Fruit fly (Drosophila melanogaster): Measurements from ENCODE around the gene daw.

daw gene

dm6 chr2L:2830341-2830800, 25.3 kb downstream of the daw start (continued):
- TF ChIP-seq scrt (GFP tag; optimal IDR thresholded peaks at IDR 0.05) (peak; percentile 78), CG32772 (GFP tag; IDR thresholded peaks at IDR 0.05) (peak; percentile 75), ssp (GFP tag; IDR thresholded peaks at IDR 0.05) (peak; percentile 65), CG11695 (GFP tag; IDR thresholded peaks at IDR 0.05) (peak; percentile 88), Oaz (GFP tag; IDR thresholded peaks at IDR 0.05) (no peak), CG10979 (tag; optimal IDR thresholded peaks at IDR 0.05) (peak; percentile 96), bigmax (GFP tag; optimal IDR thresholded peaks at IDR 0.05) (no peak), CG4424 (GFP tag; optimal IDR thresholded peaks at IDR 0.05) (peak; percentile 91), lola (GFP tag; optimal IDR thresholded peaks at IDR 0.05) (peak in 1 of 3 experiments; percentile 97), CG11085 (GFP tag; IDR thresholded peaks at IDR 0.05) (peak; percentile 41; the same call in 1 of the 2 replicates), corto (GFP tag; optimal IDR thresholded peaks at IDR 0.05) (peak; percentile 68), CG12236 (GFP tag; optimal IDR thresholded peaks at IDR 0.05) (peak; percentile 20), CG1647 (GFP tag; optimal IDR thresholded peaks at IDR 0.05) (peak; percentile 46), chm (GFP tag; IDR thresholded peaks at IDR 0.05) (peak; percentile 46; the same call in 1 of the 2 replicates), Dfd (GFP tag; optimal IDR thresholded peaks at IDR 0.05) (no peak), al (GFP tag; IDR thresholded peaks at IDR 0.05) (peak; percentile 73), Dll (GFP tag; IDR thresholded peaks at IDR 0.05; ENCODE audit: partially characterized antibody) (no peak), cg (GFP tag; optimal IDR thresholded peaks at IDR 0.05) (no peak), CG6813 (GFP tag; optimal IDR thresholded peaks at IDR 0.05) (peak; percentile 86), cad (GFP tag; optimal IDR thresholded peaks at IDR 0.05) (no peak), Dp (GFP tag; optimal IDR thresholded peaks at IDR 0.05) (no peak), hkb (optimal IDR thresholded peaks at IDR 0.05) (no peak), hkb (GFP tag; IDR thresholded peaks at IDR 0.05) (peak; percentile 86), gsb (GFP tag; IDR thresholded peaks at IDR 0.05) (peak; percentile 35; the same call in 1 of the 2 replicates), CG3163 (GFP tag; optimal IDR thresholded peaks at IDR 0.05) (no peak), CG12769 (tag; optimal IDR thresholded peaks at IDR 0.05) (peak; percentile 70), CG5180 (GFP tag; optimal IDR thresholded peaks at IDR 0.05) (peak; percentile 77), slou (GFP tag; optimal IDR thresholded peaks at IDR 0.05) (peak; percentile 77), CG3281 (GFP tag; optimal IDR thresholded peaks at IDR 0.05) (peak; percentile 90), CG12391 (tag; optimal IDR thresholded peaks at IDR 0.05) (peak; percentile 92), CG13894 (tag; optimal IDR thresholded peaks at IDR 0.05) (peak; percentile 8), Vsx1 (GFP tag; optimal IDR thresholded peaks at IDR 0.05) (peak; percentile 77), sqz (GFP tag; optimal IDR thresholded peaks at IDR 0.05) (peak; percentile 74), Side (GFP tag; optimal IDR thresholded peaks at IDR 0.05) (peak; percentile 47), CG3995 (GFP tag; optimal IDR thresholded peaks at IDR 0.05) (peak; percentile 33), hth (optimal IDR thresholded peaks at IDR 0.05) (no peak), ara (GFP tag; IDR thresholded peaks at IDR 0.05) (peak; percentile 70), Dek (tag; optimal IDR thresholded peaks at IDR 0.05) (peak; percentile 76), oc (tag; optimal IDR thresholded peaks at IDR 0.05) (peak; percentile 60), CG10274 (GFP tag; optimal IDR thresholded peaks at IDR 0.05) (peak; percentile 62), Fer1 (GFP tag; optimal IDR thresholded peaks at IDR 0.05) (peak; percentile 89), CG6175 (GFP tag; IDR thresholded peaks at IDR 0.05) (no peak), CG6854 (GFP tag; optimal IDR thresholded peaks at IDR 0.05) (peak; percentile 85), CG1233 (GFP tag; optimal IDR thresholded peaks at IDR 0.05) (peak; percentile 88), ro (GFP tag; IDR thresholded peaks at IDR 0.05) (peak; percentile 24; the same call in 1 of the 2 replicates), Hmr (GFP tag; optimal IDR thresholded peaks at IDR 0.05) (peak; percentile 87), CG8944 (GFP tag; optimal IDR thresholded peaks at IDR 0.05) (no peak), MBD-R2 (GFP tag; IDR thresholded peaks at IDR 0.05) (no peak; the same call in 1 of the 2 replicates), tin (GFP tag; optimal IDR thresholded peaks at IDR 0.05) (peak; percentile 89), gce (GFP tag; IDR thresholded peaks at IDR 0.05) (peak; percentile 27; the same call in 1 of the 3 replicates), Sox100B (GFP tag; optimal IDR thresholded peaks at IDR 0.05) (peak; percentile 97)

Data from whole organism, embryonic.